Worm (Caenorhabditis elegans) whole organism, mixed stage, embryonic: ENCODE data around the gene mans-3.

Source experiments
- ceh-39 ChIP-seq: fragments of 150-350 bp; optimal IDR thresholded peaks from 2 replicates; lab custom pipeline; 2014; ENCODE audit warnings: missing biosample characterization, missing genetic modification characterization
- elt-1 ChIP-seq: sonication (generic microtip); optimal IDR thresholded peaks from 2 replicates; lab custom pipeline; 2017; ENCODE audit warnings: missing genetic modification characterization, mild to moderate bottlenecking, missing compliant biosample characterization, antibody characterized with exemption, moderate library complexity, borderline replicate concordance; ENCODE audit not compliant: insufficient read depth
- lin-13 ChIP-seq: fragments of 150-350 bp; optimal IDR thresholded peaks from 2 replicates; lab custom pipeline; 2014; ENCODE audit warnings: missing biosample characterization, missing genetic modification characterization
- mep-1 ChIP-seq: fragments of 150-350 bp; optimal IDR thresholded peaks from 2 replicates; lab custom pipeline; 2017; ENCODE audit warnings: missing biosample characterization, missing genetic modification reagents, missing genetic modification characterization, inconsistent platforms
- pha-4 ChIP-seq: fragments of 150-350 bp; optimal IDR thresholded peaks from 2 replicates; lab custom pipeline; 2018; ENCODE audit warnings: missing biosample characterization, missing genetic modification reagents, missing genetic modification characterization
- sem-2 ChIP-seq: fragments of 200-800 bp; sonication (Bioruptor generic); optimal IDR thresholded peaks from 2 replicates; lab custom pipeline; 2018; ENCODE audit warnings: mild to moderate bottlenecking, missing genetic modification characterization, missing compliant biosample characterization
- snpc-4 ChIP-seq: fragments of 150-350 bp; optimal IDR thresholded peaks from 2 replicates; lab custom pipeline; 2014; ENCODE audit warnings: missing biosample characterization, missing genetic modification characterization
- ztf-11 ChIP-seq: fragments of 150-350 bp; optimal IDR thresholded peaks from 2 replicates; lab custom pipeline; 2014; ENCODE audit warnings: missing biosample characterization, missing genetic modification characterization

ce11 chrX:5154278-5154677, 10.9 kb upstream of the mans-3 start, which contains the start of gene C31H2.3:
- TF ChIP-seq mep-1 (tag; lab: Kevin White, UChicago), result no peak
- TF ChIP-seq elt-1 (tag; lab: Kevin White, UChicago), result no peak
- no peak for TF ChIP-seq snpc-4 (tag; lab: Kevin White, UChicago)
- TF ChIP-seq ceh-39 (tag; lab: Kevin White, UChicago), result no peak
- no peak for TF ChIP-seq lin-13 (tag; lab: Kevin White, UChicago)
- no peak for TF ChIP-seq ztf-11 (tag; lab: Kevin White, UChicago)
- TF ChIP-seq sem-2, result no peak
- no peak for TF ChIP-seq pha-4 (tag; lab: Kevin White, UChicago)
